Worm (Caenorhabditis elegans): ENCODE data around the gene adr-2.

adr-2 gene

DNA sequence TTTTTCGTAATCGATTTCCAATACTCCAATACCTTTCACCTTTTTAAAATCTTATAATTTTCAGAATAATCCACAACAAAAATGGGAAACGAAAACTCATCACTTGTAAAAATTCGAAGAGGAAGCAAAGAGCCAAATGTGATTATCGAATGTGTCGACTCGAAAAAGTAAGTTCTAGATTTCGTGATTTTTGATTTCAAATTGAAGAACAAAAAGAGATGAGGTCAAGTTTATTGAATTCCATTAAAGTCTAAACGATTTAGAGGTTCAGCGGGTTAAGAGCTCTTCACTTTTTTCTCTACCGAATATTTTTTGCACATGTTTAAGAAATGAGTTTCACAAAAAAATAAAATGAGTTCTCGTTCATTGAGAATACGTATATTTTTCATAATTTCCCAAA is 26.2 kb upstream of the adr-2 start, which contains the start of gene B0361.4:
Gene B0361.4 (plus strand): TSS at position 61 of the 400 bp plus-strand sequence.
- no peak for TF ChIP-seq zip-2 (tag; optimal IDR thresholded peaks at IDR 0.05)
- TF ChIP-seq fkh-10 (GFP tag; optimal IDR thresholded peaks at IDR 0.05) = peak; percentile 71
- no peak for TF ChIP-seq lin-39 (tag; optimal IDR thresholded peaks at IDR 0.05)
- no peak for TF ChIP-seq cey-2 (tag; optimal IDR thresholded peaks at IDR 0.05; ENCODE audit: borderline replicate concordance, insufficient read depth)
- TF ChIP-seq ces-1 (GFP tag; optimal IDR thresholded peaks at IDR 0.05) = peak; percentile 10

DNA sequence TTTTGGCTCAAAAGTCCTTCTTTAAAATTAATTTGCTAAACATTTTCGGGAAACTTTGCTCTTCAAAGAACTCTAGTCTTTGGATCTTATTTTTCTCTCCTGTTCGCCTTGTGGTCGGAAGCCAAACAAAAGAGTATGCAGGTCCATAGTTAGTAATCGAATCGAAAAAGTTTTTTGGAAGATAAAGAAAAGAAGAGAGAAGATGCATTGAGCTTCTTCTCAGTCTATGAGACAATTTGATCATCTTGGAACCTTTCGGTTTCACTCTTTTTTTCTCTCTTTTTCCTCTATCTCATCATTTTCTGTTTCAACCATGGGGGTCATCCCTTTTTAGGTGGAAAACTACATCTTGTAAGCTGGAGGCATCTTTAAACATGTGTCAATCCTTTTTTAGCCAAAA is 21.0 kb upstream of the adr-2 start:
- TF ChIP-seq egl-43 (GFP tag; IDR thresholded peaks at IDR 0.05) (no peak), mdl-1 (tag; optimal IDR thresholded peaks at IDR 0.05) (no peak), fkh-10 (GFP tag; optimal IDR thresholded peaks at IDR 0.05) (peak; percentile 91), ces-1 (GFP tag; optimal IDR thresholded peaks at IDR 0.05) (peak; percentile 80), lir-3 (tag; optimal IDR thresholded peaks at IDR 0.05) (no peak), lin-29 (GFP tag; IDR thresholded peaks at IDR 0.05) (no peak), Y105C5A.15 (GFP tag; IDR thresholded peaks at IDR 0.05) (no peak)

DNA sequence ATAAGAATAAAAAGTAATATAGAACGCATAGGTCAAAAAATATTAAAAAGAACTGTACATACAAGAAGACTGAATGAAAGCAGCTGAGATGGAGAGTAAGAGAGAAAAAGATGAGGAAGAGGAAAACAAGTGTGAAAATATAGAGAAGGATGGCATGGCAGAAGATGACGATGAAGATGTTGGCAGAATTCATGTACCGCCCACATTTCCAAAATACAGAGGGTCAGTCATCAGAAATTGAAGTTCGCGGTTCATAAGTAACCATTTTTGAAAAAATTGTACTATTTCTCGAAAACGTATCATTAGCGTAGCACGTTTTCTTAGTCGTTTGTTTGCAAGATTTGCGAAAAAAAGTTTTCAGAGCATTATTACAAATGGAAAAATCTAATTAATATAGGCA is 15.1 kb upstream of the adr-2 start, which contains the start of gene zmp-6:
Gene zmp-6 (minus strand): TSS at position 101 of the 400 bp plus-strand sequence.
- TF ChIP-seq unc-62 (GFP tag; optimal IDR thresholded peaks at IDR 0.05 in 1 of 2) = peak in 1 of 2 experiments; percentile 44
- no peak for TF ChIP-seq unc-62 (tag; optimal IDR thresholded peaks at IDR 0.05)
- TF ChIP-seq lin-29 (GFP tag; IDR thresholded peaks at IDR 0.05) = no peak
- TF ChIP-seq daf-16 (GFP tag; optimal IDR thresholded peaks at IDR 0.05) = no peak
- no peak for TF ChIP-seq daf-16 (tag; optimal IDR thresholded peaks at IDR 0.05)
- TF ChIP-seq zfp-3 (GFP tag; conservative IDR thresholded peaks at IDR 0.05) = no peak
- no peak for TF ChIP-seq F44E2.7 (GFP tag; IDR thresholded peaks at IDR 0.05)
- no peak for TF ChIP-seq madf-9 (GFP tag; conservative IDR thresholded peaks at IDR 0.05)

DNA sequence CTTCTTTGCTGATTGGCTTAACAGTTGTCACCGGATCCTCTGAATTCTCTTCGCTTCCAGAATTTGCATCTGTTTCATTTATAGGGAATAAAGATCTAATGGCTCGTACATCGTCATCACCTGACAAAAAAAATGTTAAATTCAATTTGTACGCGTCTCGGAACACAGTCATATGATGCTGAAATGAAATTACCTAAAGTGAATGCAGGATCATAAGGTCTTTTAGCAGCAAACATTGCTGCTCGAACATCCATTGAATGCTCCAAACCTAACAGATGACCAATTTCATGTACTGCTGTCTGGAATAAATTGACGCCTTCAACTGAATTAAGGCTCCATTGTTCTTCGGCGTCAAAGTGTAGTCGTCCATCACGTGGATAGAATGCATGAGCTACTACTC is 13.7 kb upstream of the adr-2 start:
- TF ChIP-seq snpc-4 (tag; optimal IDR thresholded peaks at IDR 0.05) (no peak), fkh-10 (GFP tag; optimal IDR thresholded peaks at IDR 0.05) (peak; percentile 64), ceh-28 (tag; optimal IDR thresholded peaks at IDR 0.05) (no peak), egl-27 (tag; optimal IDR thresholded peaks at IDR 0.05) (no peak), Y75B8A.6 (GFP tag; IDR thresholded peaks at IDR 0.05) (no peak), ces-1 (GFP tag; optimal IDR thresholded peaks at IDR 0.05) (peak; percentile 59), lsy-2 (tag; optimal IDR thresholded peaks at IDR 0.05) (no peak), saeg-2 (GFP tag; IDR thresholded peaks at IDR 0.05) (no peak), tra-1 (GFP tag; IDR thresholded peaks at IDR 0.05) (no peak), fos-1 (tag; optimal IDR thresholded peaks at IDR 0.05) (no peak), php-3 (GFP tag; IDR thresholded peaks at IDR 0.05) (no peak), pqm-1 (tag; optimal IDR thresholded peaks at IDR 0.05) (no peak), spr-1 (tag; optimal IDR thresholded peaks at IDR 0.05) (no peak)

- TF ChIP-seq daf-16 (GFP tag; optimal IDR thresholded peaks at IDR 0.05) (no peak), daf-16 (tag; optimal IDR thresholded peaks at IDR 0.05) (no peak), aha-1 (tag) (peak; percentile 52)
These were observed 10.3 kb upstream of the adr-2 start, which contains the start of gene osm-10 for ce11 chrIII:7242988-7243387. Gene osm-10 (plus strand): TSS chrIII:7243280.

DNA sequence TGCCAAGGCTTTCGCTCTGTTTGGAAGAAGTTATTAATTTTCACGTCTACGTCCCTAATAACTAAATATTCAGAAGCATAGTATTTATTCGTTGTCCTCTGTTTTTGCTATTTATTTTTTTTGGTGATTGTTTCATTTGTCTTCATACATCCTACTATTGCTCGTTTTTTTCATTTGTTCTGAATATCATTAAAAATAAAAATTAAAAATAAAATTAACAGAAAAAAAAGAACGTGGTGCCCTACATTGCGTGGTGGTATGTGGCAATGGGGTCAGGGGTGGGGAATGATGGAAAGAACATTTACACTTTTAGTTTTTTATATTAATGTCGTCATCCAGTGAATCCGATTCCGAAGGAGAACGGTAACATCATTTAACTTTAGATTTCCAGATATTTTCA is 8.4 kb upstream of the adr-2 start, which contains the start of gene ztf-31:
Gene ztf-31 (plus strand): TSS at position 301 of the 400 bp plus-strand sequence.
- no peak for TF ChIP-seq ctbp-1 (GFP tag; IDR thresholded peaks at IDR 0.05)
- no peak for TF ChIP-seq nhr-76 (tag; optimal IDR thresholded peaks at IDR 0.05)
- TF ChIP-seq D1046.2 (GFP tag; IDR thresholded peaks at IDR 0.05) = no peak
- no peak for TF ChIP-seq sdz-12 (GFP tag; optimal IDR thresholded peaks at IDR 0.05)
- no peak for TF ChIP-seq zip-2 (tag; optimal IDR thresholded peaks at IDR 0.05)
- TF ChIP-seq lsy-2 (tag; optimal IDR thresholded peaks at IDR 0.05) = no peak
- TF ChIP-seq spr-3 (GFP tag; optimal IDR thresholded peaks at IDR 0.05) = no peak
- TF ChIP-seq mdl-1 (tag; optimal IDR thresholded peaks at IDR 0.05) = no peak
- no peak for TF ChIP-seq gei-8 (GFP tag; optimal IDR thresholded peaks at IDR 0.05)
- TF ChIP-seq tra-1 (GFP tag; IDR thresholded peaks at IDR 0.05) = no peak
- TF ChIP-seq mxl-2 (GFP tag; conservative IDR thresholded peaks at IDR 0.05) = no peak
- TF ChIP-seq nhr-10 (tag; optimal IDR thresholded peaks at IDR 0.05) = no peak
- TF ChIP-seq ZK337.2 (GFP tag; IDR thresholded peaks at IDR 0.05) = no peak

Measured in whole organism, L4 larva.